Fruit fly (Drosophila melanogaster): ENCODE data around the gene B-H2.

The B-H2 gene

dm6 chrX:17329933-17330674 lies 15.7 kb downstream of the B-H2 start (continued):
- TF ChIP-seq Hsf (GFP tag; optimal IDR thresholded peaks at IDR 0.05) (peak; percentile 47), CG17568 (GFP tag; optimal IDR thresholded peaks at IDR 0.05) (no peak), CG30403 (GFP tag; optimal IDR thresholded peaks at IDR 0.05) (peak; percentile 53), Deaf1 (tag; optimal IDR thresholded peaks at IDR 0.05) (peak; percentile 20), ap (GFP tag; IDR thresholded peaks at IDR 0.05) (no peak), CG31441 (GFP tag; IDR thresholded peaks at IDR 0.05) (peak; percentile 36; the same call in 1 of the 2 replicates), grau (tag; optimal IDR thresholded peaks at IDR 0.05) (peak; percentile 75), Ptx1 (GFP tag; IDR thresholded peaks at IDR 0.05) (peak; percentile 40), Ets65A (GFP tag) (peak; percentile 50), CG14710 (tag; optimal IDR thresholded peaks at IDR 0.05) (peak; percentile 29), slbo (GFP tag; IDR thresholded peaks at IDR 0.05) (peak; percentile 59), Pdp1 (GFP tag; optimal IDR thresholded peaks at IDR 0.05) (peak; percentile 14 to 27), sima (GFP tag; optimal IDR thresholded peaks at IDR 0.05) (no peak), NfI (GFP tag; optimal IDR thresholded peaks at IDR 0.05) (peak; percentile 29), Doc2 (GFP tag; IDR thresholded peaks at IDR 0.05) (no peak), CG6765 (GFP tag; optimal IDR thresholded peaks at IDR 0.05) (no peak), maf-S (GFP tag; optimal IDR thresholded peaks at IDR 0.05) (peak; percentile 6), Dbx (GFP tag; IDR thresholded peaks at IDR 0.05) (peak; percentile 44; the same call in 1 of the 3 replicates), CG1602 (GFP tag; optimal IDR thresholded peaks at IDR 0.05) (peak; percentile 5), Dip3 (GFP tag; optimal IDR thresholded peaks at IDR 0.05) (peak; percentile 20), CG10147 (GFP tag; optimal IDR thresholded peaks at IDR 0.05) (peak; percentile 77), CG3281 (GFP tag; optimal IDR thresholded peaks at IDR 0.05) (peak; percentile 74), disco-r (GFP tag; optimal IDR thresholded peaks at IDR 0.05) (peak; percentile 2), gt (GFP tag; IDR thresholded peaks at IDR 0.05) (no peak), jigr1 (GFP tag; IDR thresholded peaks at IDR 0.05) (no peak), CG12155 (GFP tag; optimal IDR thresholded peaks at IDR 0.05) (peak; percentile 44), unpg (GFP tag; optimal IDR thresholded peaks at IDR 0.05) (peak; percentile 45), Atf6 (GFP tag; IDR thresholded peaks at IDR 0.05) (peak; percentile 50; the same call in 1 of the 2 replicates), CG2712 (tag; optimal IDR thresholded peaks at IDR 0.05) (peak; percentile 49), CG13296 (GFP tag; optimal IDR thresholded peaks at IDR 0.05) (peak; percentile 60), CG9215 (GFP tag; IDR thresholded peaks at IDR 0.05) (peak; percentile 43; the same call in 1 of the 2 replicates), CG9797 (GFP tag; optimal IDR thresholded peaks at IDR 0.05) (no peak), CG18262 (tag; optimal IDR thresholded peaks at IDR 0.05) (peak; percentile 50), zen (tag; optimal IDR thresholded peaks at IDR 0.05) (no peak), D19A (tag; optimal IDR thresholded peaks at IDR 0.05) (peak; percentile 33), fd96Cb (tag; optimal IDR thresholded peaks at IDR 0.05) (peak; percentile 14), gcm2 (GFP tag; optimal IDR thresholded peaks at IDR 0.05) (peak; percentile 0), lab (GFP tag; optimal IDR thresholded peaks at IDR 0.05) (peak; percentile 46), CG15269 (tag; optimal IDR thresholded peaks at IDR 0.05) (peak; percentile 76), CG3847 (GFP tag; IDR thresholded peaks at IDR 0.05) (0 out of 2 replicates have a peak, but pooled peaks have one; percentile 33), CG17359 (tag; optimal IDR thresholded peaks at IDR 0.05) (peak; percentile 13), br (optimal IDR thresholded peaks at IDR 0.05) (no peak), her (GFP tag; optimal IDR thresholded peaks at IDR 0.05) (peak; percentile 31), Dek (tag; optimal IDR thresholded peaks at IDR 0.05) (peak; percentile 46), CG4820 (GFP tag; optimal IDR thresholded peaks at IDR 0.05) (peak; percentile 6), prd (optimal IDR thresholded peaks at IDR 0.05) (no peak), prd (GFP tag; IDR thresholded peaks at IDR 0.05) (peak; percentile 46; the same call in 1 of the 3 replicates), gfzf (GFP tag; optimal IDR thresholded peaks at IDR 0.05) (no peak), mirr (GFP tag; optimal IDR thresholded peaks at IDR 0.05) (no peak), Hr51 (GFP tag; optimal IDR thresholded peaks at IDR 0.05) (peak in 1 of 2 experiments; percentile 59)

All from whole organism, embryonic.